Worm (Caenorhabditis elegans): ENCODE data around the gene mrps-35.

- TF ChIP-seq him-1 (tag; optimal IDR thresholded peaks at IDR 0.05) (no peak), W03F9.2 (tag; optimal IDR thresholded peaks at IDR 0.05) (no peak), dao-5 (tag; optimal IDR thresholded peaks at IDR 0.05) (no peak)
Observed at ce11 chrV:19019239-19019638, 38.1 kb downstream of the mrps-35 start.
